Fruit fly (Drosophila melanogaster): ENCODE measurements around the gene Wnk.

dm6 chr3L:21565126-21565525 lies 10.4 kb upstream of the Wnk start, which contains the start of gene CG7634:
- TF ChIP-seq CG1620 (GFP tag; optimal IDR thresholded peaks at IDR 0.05) (no peak), CG11617 (GFP tag; optimal IDR thresholded peaks at IDR 0.05) (no peak), ovo (GFP tag; optimal IDR thresholded peaks at IDR 0.05) (no peak), CG5204 (GFP tag; optimal IDR thresholded peaks at IDR 0.05) (no peak), kay (GFP tag; ENCODE audit: borderline replicate concordance) (no peak), CG33017 (tag; optimal IDR thresholded peaks at IDR 0.05) (no peak), CG7101 (tag; optimal IDR thresholded peaks at IDR 0.05) (no peak), CG7045 (GFP tag; optimal IDR thresholded peaks at IDR 0.05) (no peak)
